Worm (Caenorhabditis elegans) whole organism, L4/young adult: ENCODE results near the gene T22E5.6.
A peak's percentile ranks its signal among the peaks of the same experiment; 100 is the strongest.

Source experiments
- W03F9.2 ChIP-seq: fragments of 150-350 bp; optimal IDR thresholded peaks from 2 replicates; lab custom pipeline; 2014; ENCODE audit warnings: missing biosample characterization, missing genetic modification characterization
- dao-5 ChIP-seq: sonication (generic microtip); optimal IDR thresholded peaks from 2 replicates; lab custom pipeline; 2016; ENCODE audit warnings: missing genotype, missing genetic modification characterization, moderate library complexity, missing compliant biosample characterization
- him-1 ChIP-seq: sonication (generic microtip); optimal IDR thresholded peaks from 2 replicates; lab custom pipeline; 2016; ENCODE audit warnings: missing genotype, missing genetic modification reagents, missing genetic modification characterization, missing compliant biosample characterization

The T22E5.6 gene

DNA sequence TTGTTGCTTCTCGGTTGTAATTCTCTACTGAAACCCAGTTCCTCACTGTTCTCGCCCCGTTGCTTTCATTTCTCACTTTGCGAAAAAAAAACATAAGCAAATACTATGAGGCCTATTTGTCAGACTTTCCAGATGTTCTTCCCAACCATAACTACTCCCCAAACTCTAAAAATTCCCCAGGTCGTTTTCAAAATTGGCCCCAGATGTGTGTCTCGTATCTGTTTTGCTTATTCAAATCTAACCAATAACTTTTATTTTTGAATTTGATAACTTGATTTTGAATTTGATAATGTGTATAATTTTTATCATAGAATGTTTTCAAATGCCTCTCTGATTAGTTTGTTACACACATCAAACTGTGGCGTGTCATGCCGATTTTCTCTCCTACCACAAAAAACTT, 8.4 kb downstream of the T22E5.6 start:
- TF ChIP-seq W03F9.2 (tag; lab: Kevin White, UChicago) (no peak), dao-5 (tag; lab: Kevin White, UChicago) (no peak), him-1 (tag; lab: Kevin White, UChicago) (no peak)

DNA sequence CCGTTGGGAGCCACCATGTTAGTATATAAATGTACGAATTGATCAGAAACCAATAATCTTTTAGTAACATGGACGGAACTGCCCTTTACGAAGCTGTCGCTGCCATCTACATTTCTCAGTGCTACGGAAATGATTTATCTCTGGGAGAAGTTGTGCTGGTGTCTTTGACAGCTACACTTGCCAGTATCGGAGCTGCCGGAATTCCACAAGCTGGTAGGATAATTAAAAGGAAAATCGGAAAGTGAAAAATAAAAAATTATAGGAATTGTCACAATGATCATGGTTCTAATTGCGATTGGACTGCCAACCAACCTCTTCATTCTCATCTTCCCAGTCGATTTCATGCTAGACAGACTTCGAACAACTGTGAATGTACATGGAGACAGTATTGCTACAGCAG, 10.3 kb downstream of the T22E5.6 start:
- no peak for TF ChIP-seq him-1 (tag; lab: Kevin White, UChicago)

ce11 chrX:6403122-6403521, 13.1 kb downstream of the T22E5.6 start, which contains the start of gene glt-4:
Gene glt-4, plus strand, starts transcription at chrX:6403422.
- TF ChIP-seq him-1 (tag; lab: Kevin White, UChicago) (no peak), W03F9.2 (tag; lab: Kevin White, UChicago) (no peak), dao-5 (tag; lab: Kevin White, UChicago) (no peak)

DNA sequence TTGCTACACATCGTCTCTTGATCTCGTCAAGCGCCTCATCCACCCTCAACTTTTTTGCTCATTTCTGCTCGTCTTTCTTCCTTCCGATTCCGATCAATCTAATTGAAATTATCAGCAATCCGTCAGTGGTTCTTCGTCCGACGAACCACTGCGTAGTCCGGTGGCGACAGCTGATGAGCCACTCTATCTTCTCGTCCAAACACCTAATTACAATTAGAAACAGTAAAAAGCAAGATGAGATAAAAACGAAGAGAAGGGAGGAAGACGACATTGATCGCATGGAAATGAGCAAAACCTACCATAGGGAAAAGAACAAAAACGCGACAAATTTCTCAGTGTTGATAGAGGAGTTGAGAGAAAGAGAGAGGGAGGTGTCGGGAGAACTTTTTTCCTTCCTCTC, 16.8 kb downstream of the T22E5.6 start:
- TF ChIP-seq dao-5 (tag; lab: Kevin White, UChicago) (no peak), W03F9.2 (tag; lab: Kevin White, UChicago) (no peak), him-1 (tag; lab: Kevin White, UChicago) (no peak)

ce11 chrX:6391491-6391890, 24.7 kb downstream of the T22E5.6 start, which contains the start of gene igcm-2:
Gene igcm-2, minus strand, starts transcription at chrX:6391591.
- TF ChIP-seq dao-5 (tag; lab: Kevin White, UChicago) = no peak
- TF ChIP-seq W03F9.2 (tag; lab: Kevin White, UChicago) = no peak
- TF ChIP-seq him-1 (tag; lab: Kevin White, UChicago) = no peak

DNA sequence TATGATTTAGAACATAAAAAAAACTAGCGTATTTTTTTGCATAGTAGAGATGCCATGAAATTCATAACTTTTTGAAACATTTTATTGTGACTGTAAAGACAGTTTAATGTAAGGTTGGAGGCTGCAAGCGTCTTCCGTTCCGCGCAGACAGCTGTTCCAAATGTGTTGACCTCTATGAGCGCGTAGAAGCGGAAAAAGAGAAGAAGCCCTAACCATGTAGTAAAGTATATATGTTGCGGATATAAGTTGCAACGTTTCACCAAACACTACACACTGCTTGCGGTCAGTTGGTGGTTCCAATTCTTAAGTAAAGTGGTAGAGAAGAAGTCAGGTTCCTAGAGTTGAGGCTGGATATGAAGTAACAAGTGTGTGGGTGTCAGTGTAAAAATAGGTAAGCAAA, 27.6 kb downstream of the T22E5.6 start:
- no peak for TF ChIP-seq dao-5 (tag; lab: Kevin White, UChicago)
- TF ChIP-seq him-1 (tag; lab: Kevin White, UChicago) = no peak
- no peak for TF ChIP-seq W03F9.2 (tag; lab: Kevin White, UChicago)

DNA sequence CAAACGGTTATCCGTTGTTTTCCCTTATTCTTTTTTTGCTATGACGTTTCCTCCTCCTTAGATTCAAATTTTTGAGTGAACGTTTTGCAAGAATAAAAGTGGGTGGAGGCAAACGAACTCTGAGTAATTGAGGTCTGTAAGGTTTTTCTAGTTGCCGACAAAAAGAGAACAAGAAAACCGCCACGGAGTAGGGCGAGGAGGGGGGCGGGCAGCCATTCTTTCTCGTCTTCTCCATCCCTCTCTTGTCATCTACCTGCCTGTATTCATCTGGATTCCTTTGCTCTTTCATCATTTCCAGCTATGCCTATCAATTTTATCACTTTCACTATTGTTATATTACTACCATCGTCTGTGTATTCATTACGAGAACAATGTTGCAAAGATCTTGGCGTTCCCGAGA, 31.0 kb downstream of the T22E5.6 start, which contains the start of gene igdb-3:
Gene igdb-3, plus strand, starts transcription at position 301 of the 400 bp plus-strand sequence.
- TF ChIP-seq him-1 (tag; lab: Kevin White, UChicago) (no peak), W03F9.2 (tag; lab: Kevin White, UChicago) (no peak), dao-5 (tag; lab: Kevin White, UChicago) (no peak)

ce11 chrX:6384537-6384936, 31.7 kb downstream of the T22E5.6 start:
- TF ChIP-seq dao-5 (tag; lab: Kevin White, UChicago) (no peak), him-1 (tag; lab: Kevin White, UChicago) (no peak), W03F9.2 (tag; lab: Kevin White, UChicago) (no peak)

- no peak for TF ChIP-seq him-1 (tag; lab: Kevin White, UChicago)
- TF ChIP-seq dao-5 (tag; lab: Kevin White, UChicago) = no peak
- no peak for TF ChIP-seq W03F9.2 (tag; lab: Kevin White, UChicago)
Observed at ce11 chrX:6382930-6383329, 33.3 kb downstream of the T22E5.6 start.

DNA sequence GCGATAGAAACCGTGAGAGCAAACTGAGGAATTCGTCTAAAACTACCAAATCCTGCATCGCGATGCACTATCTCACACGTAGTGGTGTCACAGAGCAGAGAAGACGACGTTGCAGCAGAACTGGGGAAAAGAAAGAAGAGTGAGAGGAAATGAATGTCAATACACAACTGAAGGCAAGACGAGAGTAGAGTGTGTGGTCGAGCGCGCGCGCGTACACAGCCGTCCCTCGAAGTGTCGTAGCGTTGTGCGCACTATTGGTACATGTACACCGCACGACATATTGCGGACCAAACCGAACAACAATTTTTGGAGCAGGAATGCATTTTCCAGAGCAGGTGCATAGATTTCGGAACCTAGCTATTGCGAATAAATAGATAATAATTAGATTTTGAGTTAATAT, 37.8 kb downstream of the T22E5.6 start:
- TF ChIP-seq W03F9.2 (tag; lab: Kevin White, UChicago) (no peak), him-1 (tag; lab: Kevin White, UChicago) (peak; percentile 47)

- TF ChIP-seq dao-5 (tag; lab: Kevin White, UChicago) = no peak
- TF ChIP-seq him-1 (tag; lab: Kevin White, UChicago) = no peak
- TF ChIP-seq W03F9.2 (tag; lab: Kevin White, UChicago) = no peak
Observed at ce11 chrX:6377634-6378288, 38.4 kb downstream of the T22E5.6 start, which contains the start of gene lmp-1. Gene lmp-1, minus strand, starts transcription at chrX:6377684.

DNA sequence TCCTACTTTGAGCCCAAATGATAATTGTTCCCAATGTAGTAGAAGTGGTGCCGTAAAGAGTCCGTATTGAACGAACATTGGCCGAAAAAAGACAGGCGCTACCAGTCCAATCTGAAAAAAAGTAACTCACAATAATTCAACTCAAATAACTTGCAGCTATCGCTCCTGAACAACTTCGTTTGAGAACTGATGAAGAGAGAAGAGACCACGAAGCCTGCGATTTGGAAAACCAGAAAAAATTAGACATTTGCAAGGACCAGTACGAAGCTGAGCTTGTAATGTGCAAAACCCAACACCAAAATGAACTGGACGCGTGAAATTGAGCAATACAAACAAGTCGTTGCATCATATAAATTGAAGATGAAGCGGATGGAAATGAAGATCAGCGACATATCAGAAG, 41.8 kb downstream of the T22E5.6 start, which contains the start of gene C03B1.1:
Gene C03B1.1, plus strand, starts transcription at position 301 of the 400 bp plus-strand sequence.
- no peak for TF ChIP-seq him-1 (tag; lab: Kevin White, UChicago)
- TF ChIP-seq W03F9.2 (tag; lab: Kevin White, UChicago) = no peak
- TF ChIP-seq dao-5 (tag; lab: Kevin White, UChicago) = no peak

- TF ChIP-seq dao-5 (tag; lab: Kevin White, UChicago) = no peak
- TF ChIP-seq W03F9.2 (tag; lab: Kevin White, UChicago) = no peak
- no peak for TF ChIP-seq him-1 (tag; lab: Kevin White, UChicago)
Observed at ce11 chrX:6373348-6373747, 42.9 kb downstream of the T22E5.6 start, which contains the start of gene C03B1.17. Gene C03B1.17, plus strand, starts transcription at chrX:6373648.
